Fruit fly (Drosophila melanogaster) whole organism: ENCODE data around the gene CG43693.

ENCODE experiments used
- CG8478 ChIP-seq: fragments of >200 bp; optimal IDR thresholded peaks from 2 replicates; lab custom pipeline; 2018; ENCODE audit warnings: inconsistent platforms
- Dll ChIP-seq: fragments of >200 bp; optimal IDR thresholded peaks from 2 replicates; lab custom pipeline; 2017
- usp ChIP-seq: fragments of >200 bp; optimal IDR thresholded peaks from 2 replicates; lab custom pipeline; 2017; ENCODE audit warnings: missing biosample characterization, missing genetic modification characterization, mixed read lengths

DNA sequence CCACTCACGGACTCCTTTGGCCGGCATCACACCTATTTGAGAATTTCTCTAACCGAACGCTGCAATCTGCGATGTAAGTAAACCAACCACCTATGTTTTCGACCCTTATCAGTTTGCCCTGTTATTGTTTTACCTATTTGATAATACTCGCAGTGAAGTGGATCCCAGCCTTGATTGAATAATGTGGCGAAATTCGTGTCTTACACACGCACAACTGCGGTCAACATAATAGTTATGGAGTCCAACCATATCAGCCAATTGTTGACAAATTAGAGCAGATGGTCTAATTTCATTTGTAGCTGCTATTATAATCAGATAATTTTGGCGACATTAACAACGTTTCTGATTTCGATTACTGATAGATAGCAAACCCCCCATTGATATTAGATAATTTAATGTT is 19.9 kb upstream of the CG43693 start:
- TF ChIP-seq usp (GFP tag; lab: Kevin White, UChicago) (no peak), CG8478 (lab: Kevin White, UChicago) (no peak), Dll (lab: Kevin White, UChicago) (no peak)
